Worm (Caenorhabditis elegans) whole organism, L1 larva: ENCODE data around the gene F52E10.2.

Source experiments
- C34B4.2 ChIP-seq: sonication (generic microtip); optimal IDR thresholded peaks from 2 replicates; lab custom pipeline; 2017; ENCODE audit warnings: mild to moderate bottlenecking, missing genetic modification characterization, missing compliant biosample characterization
- ama-1 ChIP-seq: fragments of 150-350 bp; optimal IDR thresholded peaks from 2 replicates; lab custom pipeline; 2014
- dpl-1 ChIP-seq, 3 experiments: fragments of 150-350 bp in 2 of 3; sonication (generic microtip) in 1 of 3; optimal IDR thresholded peaks; 2 replicates each; lab custom pipeline; 2014 to 2017; ENCODE audit warnings: missing biosample characterization in 3 of 3, missing genetic modification characterization in 3 of 3, missing genetic modification reagents in 3 of 3
- dsc-1 ChIP-seq: sonication (generic microtip); optimal IDR thresholded peaks from 2 replicates; lab custom pipeline; 2016; ENCODE audit warnings: mild to moderate bottlenecking, missing genetic modification characterization, missing compliant biosample characterization
- egl-27 ChIP-seq, 2 experiments: fragments of 150-350 bp in 1 of 2; sonication (generic microtip); optimal IDR thresholded peaks; 3 replicates each; lab custom pipeline; 2017 to 2018; ENCODE audit warnings: missing biosample characterization in 2 of 2, missing genetic modification characterization in 2 of 2, missing genetic modification reagents in 2 of 2
- lin-13 ChIP-seq: fragments of 150-350 bp; optimal IDR thresholded peaks from 2 replicates; lab custom pipeline; 2014; ENCODE audit warnings: missing biosample characterization, missing genetic modification reagents, missing genetic modification characterization
- lin-15B ChIP-seq: fragments of 150-350 bp; sonication (generic microtip); optimal IDR thresholded peaks from 3 replicates; lab custom pipeline; 2014; ENCODE audit warnings: missing biosample characterization, missing genetic modification characterization
- nhr-19 ChIP-seq: fragments of 200-800 bp; sonication (Bioruptor generic); conservative IDR thresholded peaks from 2 replicates; pipeline ENCODE4 v1.3.6; 2022; ENCODE audit warnings: missing genetic modification characterization, missing compliant biosample characterization
- nhr-237 ChIP-seq: fragments of 150-350 bp; optimal IDR thresholded peaks from 2 replicates; lab custom pipeline; 2014; ENCODE audit warnings: missing biosample characterization, missing genetic modification characterization
- pag-3 ChIP-seq: sonication (generic microtip); optimal IDR thresholded peaks from 2 replicates; lab custom pipeline; 2017; ENCODE audit warnings: missing genetic modification characterization, mild to moderate bottlenecking, missing compliant biosample characterization, antibody characterized with exemption, borderline replicate concordance; ENCODE audit not compliant: insufficient read depth
- tbx-2 ChIP-seq: sonication (generic microtip); optimal IDR thresholded peaks from 2 replicates; lab custom pipeline; 2016; ENCODE audit warnings: missing genetic modification characterization, missing compliant biosample characterization
- tlp-1 ChIP-seq: fragments of 150-350 bp; optimal IDR thresholded peaks from 2 replicates; lab custom pipeline; 2014; ENCODE audit warnings: missing biosample characterization, missing genetic modification characterization
- unc-130 ChIP-seq: fragments of 150-350 bp; optimal IDR thresholded peaks from 2 replicates; lab custom pipeline; 2017; ENCODE audit warnings: missing biosample characterization, missing genetic modification characterization, inconsistent platforms
- unc-62 ChIP-seq: fragments of 150-350 bp; optimal IDR thresholded peaks from 2 replicates; lab custom pipeline; 2014; ENCODE audit warnings: missing biosample characterization, missing genetic modification reagents, missing genetic modification characterization

DNA sequence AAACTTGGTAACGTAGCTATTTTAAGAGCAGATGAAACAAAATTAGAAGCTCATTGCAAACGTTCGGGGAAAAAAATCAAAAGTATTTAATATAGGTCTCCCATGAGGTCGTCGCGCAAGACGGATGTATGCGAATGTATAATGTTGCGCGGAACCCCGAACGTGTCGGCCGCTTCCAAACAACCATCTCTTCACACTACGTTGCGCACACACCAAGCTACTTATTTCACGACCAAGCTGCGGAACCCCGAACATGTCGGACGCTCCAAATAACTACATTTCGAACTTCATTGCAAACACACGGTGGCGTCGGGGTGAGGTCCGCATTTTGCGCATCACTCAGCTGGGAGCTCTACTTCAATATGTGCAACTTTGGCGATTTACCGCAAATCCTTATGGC, 24.5 kb downstream of the F52E10.2 start:
- TF ChIP-seq nhr-237 (tag; lab: Kevin White, UChicago) (no peak), dpl-1 (GFP tag; optimal IDR thresholded peaks at IDR 0.05; lab: Kevin White, UChicago) (no peak), tlp-1 (no peak), egl-27 (tag; optimal IDR thresholded peaks at IDR 0.05; lab: Kevin White, UChicago) (no peak), nhr-19 (no peak), unc-130 (tag; lab: Kevin White, UChicago) (no peak), lin-15B (tag; lab: Kevin White, UChicago) (no peak), unc-62 (GFP tag; lab: Kevin White, UChicago) (no peak), ama-1 (no peak), pag-3 (tag; lab: Kevin White, UChicago) (no peak), C34B4.2 (tag; lab: Kevin White, UChicago) (no peak), dsc-1 (no peak), tbx-2 (tag; lab: Kevin White, UChicago) (no peak), lin-13 (GFP tag; lab: Kevin White, UChicago) (no peak)
